Fruit fly (Drosophila melanogaster): Measurements from ENCODE around the gene CG31909.
A peak's percentile ranks its signal among the peaks of the same experiment; 100 is the strongest.

dm6 chr2L:7240311-7240710 lies 17.0 kb upstream of the CG31909 start:
- TF ChIP-seq bab1 (GFP tag; optimal IDR thresholded peaks at IDR 0.05): no peak
- no peak for TF ChIP-seq CG33017 (tag; optimal IDR thresholded peaks at IDR 0.05)
- no peak for TF ChIP-seq toe (GFP tag; optimal IDR thresholded peaks at IDR 0.05)
- no peak for TF ChIP-seq pad (GFP tag; optimal IDR thresholded peaks at IDR 0.05)
- TF ChIP-seq CG7101 (tag; optimal IDR thresholded peaks at IDR 0.05): no peak
- TF ChIP-seq ovo (GFP tag; optimal IDR thresholded peaks at IDR 0.05): no peak
- no peak for TF ChIP-seq kay (GFP tag; ENCODE audit: borderline replicate concordance)
- no peak for TF ChIP-seq CG1620 (GFP tag; optimal IDR thresholded peaks at IDR 0.05)
- no peak for TF ChIP-seq CG11617 (GFP tag; optimal IDR thresholded peaks at IDR 0.05)
- TF ChIP-seq cnc (optimal IDR thresholded peaks at IDR 0.05): no peak
- TF ChIP-seq cic (GFP tag; optimal IDR thresholded peaks at IDR 0.05): peak; percentile 45
- no peak for TF ChIP-seq tj (GFP tag; optimal IDR thresholded peaks at IDR 0.05)
- peak; percentile 16 for TF ChIP-seq Mnt (GFP tag; optimal IDR thresholded peaks at IDR 0.05)

Measured in whole organism, adult.